Worm (Caenorhabditis elegans) whole organism, L1 larva: ENCODE results near the gene H35B03.2.

Experiments
- C04F5.9 ChIP-seq: sonication (generic microtip); optimal IDR thresholded peaks from 2 replicates; lab custom pipeline; 2016; ENCODE audit warnings: missing genetic modification characterization, missing compliant biosample characterization
- F16B12.6 ChIP-seq: fragments of 150-350 bp; optimal IDR thresholded peaks from 2 replicates; lab custom pipeline; 2014; ENCODE audit warnings: missing biosample characterization, missing genetic modification characterization
- Y116A8C.19 ChIP-seq: sonication (generic microtip); optimal IDR thresholded peaks from 2 replicates; lab custom pipeline; 2016; ENCODE audit warnings: missing compliant biosample characterization, missing genetic modification characterization, borderline replicate concordance
- aly-2 ChIP-seq: fragments of 150-350 bp; optimal IDR thresholded peaks from 2 replicates; lab custom pipeline; 2014; ENCODE audit warnings: missing biosample characterization, missing genetic modification characterization
- blmp-1 ChIP-seq: fragments of 150-350 bp; optimal IDR thresholded peaks from 2 replicates; lab custom pipeline; 2014; ENCODE audit warnings: missing biosample characterization, missing genetic modification characterization
- ceh-63 ChIP-seq: fragments of 200-800 bp; sonication (Bioruptor generic); optimal IDR thresholded peaks from 2 replicates; lab custom pipeline; 2018; ENCODE audit warnings: mild to moderate bottlenecking, missing genetic modification characterization, missing compliant biosample characterization
- ceh-8 ChIP-seq: fragments of 200-800 bp; sonication (Bioruptor generic); optimal IDR thresholded peaks from 2 replicates; lab custom pipeline; 2018; ENCODE audit warnings: mild to moderate bottlenecking, missing genetic modification characterization, moderate library complexity, missing compliant biosample characterization
- ceh-82 ChIP-seq, 3 experiments: fragments of 150-350 bp in 1 of 3; sonication (generic microtip) in 2 of 3; optimal IDR thresholded peaks; 2 replicates each; lab custom pipeline; 2014 to 2017; ENCODE audit warnings: missing biosample characterization in 3 of 3, missing genetic modification characterization in 3 of 3
- ceh-90 ChIP-seq: sonication (generic microtip); optimal IDR thresholded peaks from 2 replicates; lab custom pipeline; 2016; ENCODE audit warnings: missing genetic modification characterization, missing compliant biosample characterization
- ces-1 ChIP-seq: fragments of 150-350 bp; optimal IDR thresholded peaks from 2 replicates; lab custom pipeline; 2014; ENCODE audit warnings: missing biosample characterization, missing genetic modification reagents, missing genetic modification characterization
- dpl-1 ChIP-seq, 3 experiments: fragments of 150-350 bp in 2 of 3; sonication (generic microtip) in 1 of 3; optimal IDR thresholded peaks; 2 replicates each; lab custom pipeline; 2014 to 2017; ENCODE audit warnings: missing biosample characterization in 3 of 3, missing genetic modification characterization in 3 of 3, missing genetic modification reagents in 3 of 3
- efl-1 ChIP-seq, 4 experiments: fragments of 150-350 bp; optimal IDR thresholded peaks in 3 of 4; peaks in 1 of 4; 1 replicate in 1 of 4; 2 replicates in 3 of 4; lab custom pipeline; 2014; ENCODE audit warnings: missing biosample characterization in 2 of 4, missing genetic modification characterization in 2 of 4, missing genetic modification reagents in 2 of 4
- efl-3 ChIP-seq: fragments of 200-800 bp; sonication (Bioruptor generic); optimal IDR thresholded peaks from 2 replicates; lab custom pipeline; 2018; ENCODE audit warnings: mild to moderate bottlenecking, missing genetic modification characterization, missing compliant biosample characterization
- egl-13 ChIP-seq: sonication (generic microtip); optimal IDR thresholded peaks from 2 replicates; lab custom pipeline; 2016; ENCODE audit warnings: missing genotype, missing genetic modification reagents, missing genetic modification characterization, missing compliant biosample characterization
- egl-27 ChIP-seq, 2 experiments: fragments of 150-350 bp in 1 of 2; sonication (generic microtip); optimal IDR thresholded peaks; 3 replicates each; lab custom pipeline; 2017 to 2018; ENCODE audit warnings: missing biosample characterization in 2 of 2, missing genetic modification characterization in 2 of 2, missing genetic modification reagents in 2 of 2
- elt-2 ChIP-seq: sonication (generic microtip); optimal IDR thresholded peaks from 2 replicates; lab custom pipeline; 2016; ENCODE audit warnings: missing genetic modification characterization, mild to moderate bottlenecking, inconsistent platforms, missing compliant biosample characterization, missing genetic modification reagents
- ets-5 ChIP-seq: fragments of 200-800 bp; sonication (Bioruptor generic); IDR thresholded peaks from 2 replicates; pipeline ENCODE4 v1.3.6; 2022; ENCODE audit warnings: missing genetic modification characterization, missing compliant biosample characterization
- fkh-10 ChIP-seq: sonication (generic microtip); optimal IDR thresholded peaks from 2 replicates; lab custom pipeline; 2017; ENCODE audit warnings: missing biosample characterization, missing genetic modification reagents, missing genetic modification characterization
- fkh-4 ChIP-seq: sonication (generic microtip); optimal IDR thresholded peaks from 2 replicates; lab custom pipeline; 2016; ENCODE audit warnings: missing compliant biosample characterization, missing genetic modification characterization, borderline replicate concordance
- fkh-8 ChIP-seq: sonication (generic microtip); optimal IDR thresholded peaks from 2 replicates; lab custom pipeline; 2016; ENCODE audit warnings: mild to moderate bottlenecking, missing genetic modification characterization, missing compliant biosample characterization
- grh-1 ChIP-seq: fragments of 200-800 bp; sonication (Bioruptor generic); IDR thresholded peaks from 2 replicates; pipeline ENCODE4 v1.3.6; 2022; ENCODE audit warnings: missing genetic modification reagents, missing genetic modification characterization, missing compliant biosample characterization
- hlh-4 ChIP-seq: sonication (generic microtip); optimal IDR thresholded peaks from 2 replicates; lab custom pipeline; 2016; ENCODE audit warnings: mild to moderate bottlenecking, missing genetic modification characterization, missing compliant biosample characterization
- hpl-2 ChIP-seq: fragments of 150-350 bp; optimal IDR thresholded peaks from 2 replicates; lab custom pipeline; 2014; ENCODE audit warnings: missing biosample characterization, missing genetic modification reagents, missing genetic modification characterization
- irx-1 ChIP-seq: sonication (generic microtip); optimal IDR thresholded peaks from 2 replicates; lab custom pipeline; 2016; ENCODE audit warnings: missing genetic modification characterization, missing compliant biosample characterization
- isw-1 ChIP-seq: fragments of 200-800 bp; sonication (Bioruptor generic); IDR thresholded peaks from 2 replicates; pipeline ENCODE4 v1.3.6; 2022; ENCODE audit warnings: missing genetic modification characterization, missing compliant biosample characterization
- lin-13 ChIP-seq: fragments of 150-350 bp; optimal IDR thresholded peaks from 2 replicates; lab custom pipeline; 2014; ENCODE audit warnings: missing biosample characterization, missing genetic modification reagents, missing genetic modification characterization
- lin-14 ChIP-seq: fragments of 200-800 bp; sonication (Bioruptor generic); optimal IDR thresholded peaks from 2 replicates; lab custom pipeline; 2018; ENCODE audit warnings: mild to moderate bottlenecking, missing genetic modification characterization, moderate library complexity, missing compliant biosample characterization
- lir-3 ChIP-seq: sonication (generic microtip); optimal IDR thresholded peaks from 2 replicates; lab custom pipeline; 2016; ENCODE audit warnings: mild to moderate bottlenecking, missing genetic modification characterization, moderate library complexity, missing compliant biosample characterization; ENCODE audit not compliant: poor library complexity
- lsy-2 ChIP-seq, 2 experiments: fragments of 150-350 bp; optimal IDR thresholded peaks; 2 replicates each; lab custom pipeline; 2014; ENCODE audit warnings: missing biosample characterization in 2 of 2, missing genetic modification characterization in 2 of 2
- mab-9 ChIP-seq: fragments of 200-800 bp; sonication (Bioruptor generic); IDR thresholded peaks from 2 replicates; pipeline ENCODE4 v1.3.6; 2022; ENCODE audit warnings: missing genetic modification reagents, missing genetic modification characterization, missing compliant biosample characterization
- mdl-1 ChIP-seq, 2 experiments: fragments of 150-350 bp; optimal IDR thresholded peaks; 2 replicates each; lab custom pipeline; 2014 to 2017; ENCODE audit warnings: missing biosample characterization in 2 of 2, missing genetic modification characterization in 2 of 2, inconsistent platforms in 1 of 2
- mef-2 ChIP-seq: fragments of 150-350 bp; optimal IDR thresholded peaks from 2 replicates; lab custom pipeline; 2014; ENCODE audit warnings: missing biosample characterization, missing genetic modification characterization
- mep-1 ChIP-seq: fragments of 150-350 bp; optimal IDR thresholded peaks from 2 replicates; lab custom pipeline; 2014; ENCODE audit warnings: missing biosample characterization, missing genetic modification characterization
- nhr-11 ChIP-seq: fragments of 150-350 bp; optimal IDR thresholded peaks from 2 replicates; lab custom pipeline; 2014; ENCODE audit warnings: missing biosample characterization, missing genetic modification characterization
- nhr-12 ChIP-seq: sonication (generic microtip); optimal IDR thresholded peaks from 2 replicates; lab custom pipeline; 2017; ENCODE audit warnings: missing biosample characterization, missing genetic modification characterization
- nhr-237 ChIP-seq: fragments of 150-350 bp; optimal IDR thresholded peaks from 2 replicates; lab custom pipeline; 2014; ENCODE audit warnings: missing biosample characterization, missing genetic modification characterization
- nhr-28 ChIP-seq: fragments of 150-350 bp; optimal IDR thresholded peaks from 2 replicates; lab custom pipeline; 2014; ENCODE audit warnings: missing biosample characterization, missing genetic modification characterization
- nhr-77 ChIP-seq: fragments of 150-350 bp; optimal IDR thresholded peaks from 2 replicates; lab custom pipeline; 2014; ENCODE audit warnings: missing biosample characterization, missing genetic modification characterization
- nhr-85 ChIP-seq: sonication (generic microtip); peaks from one replicate; lab custom pipeline; 2016; ENCODE audit warnings: missing genetic modification characterization, inconsistent platforms, missing compliant biosample characterization
- nhr-90 ChIP-seq: sonication (generic microtip); optimal IDR thresholded peaks from 2 replicates; lab custom pipeline; 2016; ENCODE audit warnings: mild to moderate bottlenecking, missing genetic modification characterization, missing compliant biosample characterization; ENCODE audit not compliant: poor library complexity
- pax-3 ChIP-seq: fragments of 200-800 bp; sonication (Bioruptor generic); optimal IDR thresholded peaks from 2 replicates; lab custom pipeline; 2018; ENCODE audit warnings: mild to moderate bottlenecking, missing genetic modification characterization, moderate library complexity, missing compliant biosample characterization
- rnt-1 ChIP-seq: sonication (generic microtip); optimal IDR thresholded peaks from 2 replicates; lab custom pipeline; 2016; ENCODE audit warnings: mild to moderate bottlenecking, missing genetic modification characterization, moderate library complexity, missing compliant biosample characterization
- sox-4 ChIP-seq: sonication (generic microtip); optimal IDR thresholded peaks from 2 replicates; lab custom pipeline; 2016; ENCODE audit warnings: missing genetic modification characterization, missing compliant biosample characterization
- sptf-1 ChIP-seq: fragments of 150-350 bp; optimal IDR thresholded peaks from 2 replicates; lab custom pipeline; 2014; ENCODE audit warnings: missing biosample characterization, missing genetic modification characterization
- sup-37 ChIP-seq: fragments of 200-800 bp; sonication (Bioruptor generic); optimal IDR thresholded peaks from 2 replicates; lab custom pipeline; 2018; ENCODE audit warnings: mild to moderate bottlenecking, missing genetic modification characterization, missing compliant biosample characterization
- tbx-2 ChIP-seq: sonication (generic microtip); optimal IDR thresholded peaks from 2 replicates; lab custom pipeline; 2016; ENCODE audit warnings: missing genetic modification characterization, missing compliant biosample characterization
- unc-130 ChIP-seq: fragments of 150-350 bp; optimal IDR thresholded peaks from 2 replicates; lab custom pipeline; 2017; ENCODE audit warnings: missing biosample characterization, missing genetic modification characterization, inconsistent platforms
- unc-30 ChIP-seq: sonication (generic microtip); optimal IDR thresholded peaks from 2 replicates; lab custom pipeline; 2017; ENCODE audit warnings: missing biosample characterization, missing genetic modification characterization
- vab-15 ChIP-seq: sonication (generic microtip); optimal IDR thresholded peaks from 2 replicates; lab custom pipeline; 2017; ENCODE audit warnings: missing genotype, mild to moderate bottlenecking, missing genetic modification characterization, missing compliant biosample characterization
- xbp-1 ChIP-seq: sonication (generic microtip); optimal IDR thresholded peaks from 2 replicates; lab custom pipeline; 2016; ENCODE audit warnings: missing genetic modification characterization, missing compliant biosample characterization
- zag-1 ChIP-seq: fragments of 150-350 bp; optimal IDR thresholded peaks from 2 replicates; lab custom pipeline; 2014; ENCODE audit warnings: missing biosample characterization, missing genetic modification characterization
- ztf-11 ChIP-seq, 2 experiments: sonication (generic microtip); optimal IDR thresholded peaks; 2 replicates each; lab custom pipeline; 2016 to 2017; ENCODE audit warnings: missing genetic modification characterization in 2 of 2, missing biosample characterization in 1 of 2, missing compliant biosample characterization in 1 of 2
- ztf-4 ChIP-seq: fragments of 150-350 bp; optimal IDR thresholded peaks from 2 replicates; lab custom pipeline; 2014; ENCODE audit warnings: missing biosample characterization, missing genetic modification characterization

Gene H35B03.2

ce11 chrIV:5765652-5766051, 34.2 kb upstream of the H35B03.2 start (continued):
- no peak for TF ChIP-seq xbp-1 (tag; lab: Kevin White, UChicago)
- TF ChIP-seq efl-3 (GFP tag; lab: Kevin White, UChicago), result no peak
- no peak for TF ChIP-seq ets-5 (GFP tag; lab: Robert Waterston, UW)
- TF ChIP-seq hlh-4 (tag; lab: Kevin White, UChicago), result no peak
- no peak for TF ChIP-seq isw-1 (GFP tag; lab: Robert Waterston, UW)
- no peak for TF ChIP-seq nhr-77 (tag; lab: Kevin White, UChicago)
- no peak for TF ChIP-seq ztf-4
- TF ChIP-seq egl-13 (tag; lab: Kevin White, UChicago), result no peak
- peak; percentile 28 for TF ChIP-seq tbx-2 (tag; lab: Kevin White, UChicago)
- TF ChIP-seq dpl-1 (GFP tag; optimal IDR thresholded peaks at IDR 0.05; lab: Kevin White, UChicago), result peak in 2 of 3 experiments; percentile 20
- TF ChIP-seq vab-15, result no peak
- no peak for TF ChIP-seq unc-130 (tag; lab: Kevin White, UChicago)
- TF ChIP-seq mdl-1 (tag; optimal IDR thresholded peaks at IDR 0.05; lab: Kevin White, UChicago), result peak in 1 of 2 experiments; percentile 40
- TF ChIP-seq hpl-2, result no peak
- TF ChIP-seq nhr-11 (tag; lab: Kevin White, UChicago), result no peak
- no peak for TF ChIP-seq aly-2 (tag; lab: Kevin White, UChicago)
- no peak for TF ChIP-seq ceh-63 (GFP tag; lab: Kevin White, UChicago)
- no peak for TF ChIP-seq nhr-12 (tag; lab: Kevin White, UChicago)
- TF ChIP-seq lsy-2 (tag; optimal IDR thresholded peaks at IDR 0.05; lab: Kevin White, UChicago), result peak in 1 of 2 experiments; percentile 30
- no peak for TF ChIP-seq ceh-90 (tag; lab: Kevin White, UChicago)
- no peak for TF ChIP-seq pax-3 (tag; lab: Kevin White, UChicago)
- TF ChIP-seq nhr-237 (tag; lab: Kevin White, UChicago), result no peak
- TF ChIP-seq Y116A8C.19 (tag; lab: Kevin White, UChicago), result no peak
- TF ChIP-seq lir-3 (tag; lab: Kevin White, UChicago), result no peak
- no peak for TF ChIP-seq fkh-10 (GFP tag; lab: Kevin White, UChicago)
- TF ChIP-seq unc-30 (tag; lab: Kevin White, UChicago), result no peak
- no peak for TF ChIP-seq zag-1 (tag; lab: Kevin White, UChicago)
- no peak for TF ChIP-seq sox-4
- TF ChIP-seq fkh-8, result no peak
- no peak for TF ChIP-seq mef-2 (tag; lab: Kevin White, UChicago)
- peak; percentile 31 for TF ChIP-seq nhr-90
- TF ChIP-seq mep-1 (tag; lab: Kevin White, UChicago), result peak; percentile 38
- peak; percentile 92 for TF ChIP-seq nhr-85 (tag; lab: Kevin White, UChicago)
- TF ChIP-seq rnt-1, result no peak
- no peak for TF ChIP-seq egl-27 (tag; optimal IDR thresholded peaks at IDR 0.05; lab: Kevin White, UChicago)
- TF ChIP-seq C04F5.9 (tag; lab: Kevin White, UChicago), result no peak
- TF ChIP-seq mab-9, result no peak
- no peak for TF ChIP-seq ceh-8 (GFP tag; lab: Kevin White, UChicago)
- TF ChIP-seq nhr-28, result no peak
- peak in 1 of 2 experiments; percentile 9 for TF ChIP-seq efl-1 (optimal IDR thresholded peaks at IDR 0.05; lab: Kevin White, UChicago)
- TF ChIP-seq efl-1 (GFP tag; optimal IDR thresholded peaks at IDR 0.05 in 1 of 2; lab: Kevin White, UChicago), result no peak
- TF ChIP-seq F16B12.6 (tag; lab: Kevin White, UChicago), result no peak
- TF ChIP-seq lin-13, result no peak
- peak in 1 of 3 experiments; percentile 9 for TF ChIP-seq ceh-82 (tag; optimal IDR thresholded peaks at IDR 0.05; lab: Kevin White, UChicago)
- no peak for TF ChIP-seq ztf-11 (tag; optimal IDR thresholded peaks at IDR 0.05; lab: Kevin White, UChicago)
- TF ChIP-seq lin-14, result peak; percentile 79
- no peak for TF ChIP-seq sup-37
- TF ChIP-seq blmp-1 (tag; lab: Kevin White, UChicago), result peak; percentile 97
- no peak for TF ChIP-seq grh-1 (GFP tag; lab: Robert Waterston, UW)
- TF ChIP-seq sptf-1, result no peak
- TF ChIP-seq elt-2 (tag; lab: Kevin White, UChicago), result no peak
- no peak for TF ChIP-seq irx-1
- TF ChIP-seq fkh-4, result no peak
- no peak for TF ChIP-seq ces-1 (GFP tag; lab: Kevin White, UChicago)
- TF ChIP-seq, all 84 proteins: peak for 18
